Fruit fly (Drosophila melanogaster): ENCODE results near the gene Sry-delta.

Sry-delta gene

DNA sequence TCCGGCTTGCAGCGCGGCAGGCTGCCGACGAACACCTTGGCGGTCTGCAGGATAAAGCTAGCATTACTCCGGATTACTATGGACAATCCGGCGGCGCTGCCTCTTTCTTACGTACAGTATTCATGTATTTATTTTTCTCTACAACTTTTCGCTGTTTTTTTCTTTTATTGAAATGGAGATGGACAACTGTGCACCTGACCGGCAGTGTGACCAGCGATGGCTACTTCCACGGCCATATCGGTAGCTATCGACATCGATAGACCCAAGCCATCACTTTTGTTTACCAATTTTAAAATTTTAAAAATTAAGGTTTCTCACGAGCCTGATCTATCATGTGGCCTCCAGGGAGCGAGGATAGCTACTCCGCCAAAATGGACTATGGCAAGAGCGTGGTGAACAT lies 48.1 kb upstream of the Sry-delta start, which contains the start of the genes CG7903 and Sas-6 (continued):
- TF ChIP-seq Doc3 (GFP tag; IDR thresholded peaks at IDR 0.05; ENCODE audit: partially characterized antibody) (peak; percentile 60; the same call in 2 of the 3 replicates), Dad (GFP tag; optimal IDR thresholded peaks at IDR 0.05) (no peak), dimm (GFP tag; IDR thresholded peaks at IDR 0.05) (no peak), sob (GFP tag; IDR thresholded peaks at IDR 0.05) (0 out of 2 replicates have a peak, but pooled peaks have one; percentile 26), CG4617 (GFP tag; optimal IDR thresholded peaks at IDR 0.05; ENCODE audit: borderline replicate concordance) (peak; percentile 81), CG34224 (GFP tag; IDR thresholded peaks at IDR 0.05; ENCODE audit: partially characterized antibody) (peak; percentile 76), HmgZ (tag; optimal IDR thresholded peaks at IDR 0.05) (peak; percentile 33), Sin3A (optimal IDR thresholded peaks at IDR 0.05) (peak; percentile 63), CG1603 (tag; optimal IDR thresholded peaks at IDR 0.05) (peak; percentile 31), trem (tag; optimal IDR thresholded peaks at IDR 0.05) (peak; percentile 33), Scr (GFP tag; IDR thresholded peaks at IDR 0.05; ENCODE audit: partially characterized antibody) (peak; percentile 75), pros (GFP tag; optimal IDR thresholded peaks at IDR 0.05) (no peak), tna (GFP tag; IDR thresholded peaks at IDR 0.05; ENCODE audit: partially characterized antibody) (peak; percentile 43; the same call in 1 of the 2 replicates), Sry-δ (GFP tag; optimal IDR thresholded peaks at IDR 0.05) (peak; percentile 94), inv (GFP tag; IDR thresholded peaks at IDR 0.05; ENCODE audit: partially characterized antibody) (peak; percentile 66; the same call in 1 of the 2 replicates), NC2β (GFP tag; optimal IDR thresholded peaks at IDR 0.05) (no peak)

DNA sequence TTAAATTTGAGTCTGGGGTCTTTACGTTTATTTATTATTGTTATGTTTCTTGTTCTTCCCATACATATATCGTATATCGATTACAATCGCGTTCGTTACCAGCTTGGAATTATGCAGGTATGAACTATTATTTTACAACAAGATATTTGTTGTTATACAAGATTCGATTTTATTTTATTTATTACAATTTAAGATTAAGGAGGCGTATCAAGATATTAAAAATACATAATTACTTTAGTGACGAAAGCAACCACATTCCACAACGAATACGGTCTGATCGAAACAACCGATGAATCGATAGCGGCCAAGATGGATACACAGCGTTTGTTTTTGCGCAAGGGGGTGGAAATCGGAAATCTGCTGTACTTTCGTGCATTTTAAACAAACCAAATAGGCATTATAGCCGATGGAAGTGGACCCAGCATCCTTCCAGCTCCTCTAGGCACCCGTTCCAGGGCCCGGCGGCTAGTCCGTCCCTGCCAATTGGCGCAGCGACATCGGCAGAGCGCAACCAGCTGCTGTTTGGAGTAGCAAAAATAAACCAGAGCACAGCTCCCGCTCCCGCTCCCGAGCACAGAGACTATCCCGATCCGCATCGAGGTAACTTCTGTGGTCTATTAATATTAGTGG lies 45.4 kb upstream of the Sry-delta start, which contains the start of the genes CG15525 and CG11504:
CG15525 (minus strand) TSS at position 70 of the 630 bp plus-strand sequence.
CG11504 (plus strand) TSS at position 294 of the 630 bp plus-strand sequence.
- no peak for TF ChIP-seq Fer2 (tag; optimal IDR thresholded peaks at IDR 0.05)
- TF ChIP-seq esg (GFP tag; conservative IDR thresholded peaks at IDR 0.05) = peak; percentile 72
- peak; percentile 13; the same call in 1 of the 2 replicates for TF ChIP-seq danr (GFP tag; IDR thresholded peaks at IDR 0.05)
- peak; percentile 25 for TF ChIP-seq CG9727 (GFP tag; optimal IDR thresholded peaks at IDR 0.05)
- TF ChIP-seq MESR4 (GFP tag; optimal IDR thresholded peaks at IDR 0.05) = peak; percentile 66
- TF ChIP-seq Nf-YA (GFP tag; IDR thresholded peaks at IDR 0.05) = peak; percentile 43; the same call in 1 of the 2 replicates
- no peak for TF ChIP-seq BtbVII (GFP tag; optimal IDR thresholded peaks at IDR 0.05)
- TF ChIP-seq Nf-YB (GFP tag; optimal IDR thresholded peaks at IDR 0.05) = no peak
- no peak for TF ChIP-seq dimm (GFP tag; IDR thresholded peaks at IDR 0.05)
- no peak for TF ChIP-seq usp (GFP tag; optimal IDR thresholded peaks at IDR 0.05)
- TF ChIP-seq so (GFP tag; IDR thresholded peaks at IDR 0.05) = no peak
- TF ChIP-seq pum (GFP tag; optimal IDR thresholded peaks at IDR 0.05) = peak; percentile 47
- no peak for TF ChIP-seq mirr (GFP tag; optimal IDR thresholded peaks at IDR 0.05)
- peak; percentile 68; the same call in 2 of the 3 replicates for TF ChIP-seq CG11456 (GFP tag; IDR thresholded peaks at IDR 0.05)
- TF ChIP-seq YL-1 (GFP tag; optimal IDR thresholded peaks at IDR 0.05) = peak; percentile 79
- no peak for TF ChIP-seq CTCF (GFP tag; optimal IDR thresholded peaks at IDR 0.05)
- no peak for TF ChIP-seq dmrt11E (tag; optimal IDR thresholded peaks at IDR 0.05)
- no peak for TF ChIP-seq h (optimal IDR thresholded peaks at IDR 0.05)
- TF ChIP-seq CG12071 (GFP tag; optimal IDR thresholded peaks at IDR 0.05) = no peak
- peak; percentile 65 for TF ChIP-seq Xrp1 (GFP tag; IDR thresholded peaks at IDR 0.05)
- no peak for TF ChIP-seq CG2202 (tag; optimal IDR thresholded peaks at IDR 0.05)
- TF ChIP-seq Sox100B (GFP tag; optimal IDR thresholded peaks at IDR 0.05) = no peak
- TF ChIP-seq kay (GFP tag; optimal IDR thresholded peaks at IDR 0.05) = peak; percentile 14
- TF ChIP-seq CHES-1-like (GFP tag; optimal IDR thresholded peaks at IDR 0.05) = peak; percentile 64
- no peak for TF ChIP-seq Asciz (GFP tag; optimal IDR thresholded peaks at IDR 0.05)
- peak; percentile 82 for TF ChIP-seq mam (GFP tag; optimal IDR thresholded peaks at IDR 0.05)
- TF ChIP-seq pb (GFP tag; optimal IDR thresholded peaks at IDR 0.05) = no peak
- TF ChIP-seq ac (GFP tag; optimal IDR thresholded peaks at IDR 0.05) = no peak
- TF ChIP-seq B-H2 (GFP tag; optimal IDR thresholded peaks at IDR 0.05) = no peak
- no peak for TF ChIP-seq Awh (GFP tag; IDR thresholded peaks at IDR 0.05)
- peak; percentile 83 for TF ChIP-seq Doc3 (GFP tag; IDR thresholded peaks at IDR 0.05; ENCODE audit: partially characterized antibody)
- peak; percentile 37 for TF ChIP-seq bab2 (GFP tag; optimal IDR thresholded peaks at IDR 0.05)
- no peak for TF ChIP-seq CG1233 (GFP tag; optimal IDR thresholded peaks at IDR 0.05)
- TF ChIP-seq CG15269 (tag; optimal IDR thresholded peaks at IDR 0.05) = no peak
- peak; percentile 96 for TF ChIP-seq Ets65A (GFP tag)
- TF ChIP-seq CG18476 (GFP tag; optimal IDR thresholded peaks at IDR 0.05) = peak; percentile 47
